Fruit fly (Drosophila melanogaster): ENCODE data around the gene Obp22a.

dm6 chr2L:1980708-1981339, 11.1 kb downstream of the Obp22a start, which contains the start of the genes CG15356 and CG15362:
- TF ChIP-seq CG8478 (optimal IDR thresholded peaks at IDR 0.05), result no peak
- TF ChIP-seq CTCF (optimal IDR thresholded peaks at IDR 0.05), result no peak
